Fruit fly (Drosophila melanogaster) whole organism, prepupa: Measurements from ENCODE around the gene Sumo.

Experiments used
- Blimp-1 ChIP-seq: fragments of 200-800 bp; sonication (Bioruptor generic); optimal IDR thresholded peaks from 3 replicates; lab custom pipeline; 2017; ENCODE audit warnings: missing biosample characterization, missing genetic modification characterization, mild to moderate bottlenecking, moderate library complexity, missing genetic modification reagents
- CG10631 ChIP-seq: fragments of 200-800 bp; sonication (Bioruptor generic); optimal IDR thresholded peaks from 2 replicates; lab custom pipeline; 2016; ENCODE audit warnings: missing biosample characterization, missing genetic modification characterization
- CG11294 ChIP-seq: fragments of 200-800 bp; sonication (Bioruptor generic); IDR thresholded peaks from 2 replicates; pipeline ENCODE4 v1.3.6; 2022; ENCODE audit warnings: missing biosample characterization, missing genetic modification characterization
- CG11762 ChIP-seq: fragments of 200-800 bp; sonication (Bioruptor generic); optimal IDR thresholded peaks from 3 replicates; lab custom pipeline; 2016; ENCODE audit warnings: missing biosample characterization, missing genetic modification characterization; ENCODE audit not compliant: insufficient read depth
- CG15336 ChIP-seq: fragments of 200-800 bp; sonication (Bioruptor generic); IDR thresholded peaks from 2 replicates; pipeline ENCODE4 v1.3.6; 2022; ENCODE audit warnings: missing biosample characterization, missing genetic modification characterization
- CG1621 ChIP-seq: fragments of 200-800 bp; sonication (Bioruptor generic); optimal IDR thresholded peaks from 3 replicates; lab custom pipeline; 2018; ENCODE audit warnings: missing biosample characterization, mild to moderate bottlenecking, missing genetic modification characterization
- CG16779 ChIP-seq: fragments of 200-800 bp; sonication (Bioruptor generic); optimal IDR thresholded peaks from 3 replicates; lab custom pipeline; 2017; ENCODE audit warnings: missing biosample characterization, mild to moderate bottlenecking, missing genetic modification characterization
- CG3032 ChIP-seq: fragments of 200-800 bp; optimal IDR thresholded peaks from 2 replicates; lab custom pipeline; 2019; ENCODE audit warnings: missing biosample characterization, mild to moderate bottlenecking, missing genetic modification characterization, moderate library complexity
- CG31627 ChIP-seq: fragments of 200-800 bp; sonication (Bioruptor generic); optimal IDR thresholded peaks from 3 replicates; lab custom pipeline; 2016; ENCODE audit warnings: missing biosample characterization, missing genetic modification characterization
- CG32006 ChIP-seq: fragments of 200-800 bp; sonication (Bioruptor generic); optimal IDR thresholded peaks from 3 replicates; lab custom pipeline; 2017; ENCODE audit warnings: missing biosample characterization, mild to moderate bottlenecking, missing genetic modification characterization
- CG34406 ChIP-seq: fragments of 200-800 bp; sonication (Bioruptor generic); optimal IDR thresholded peaks from 3 replicates; lab custom pipeline; 2016; ENCODE audit warnings: missing biosample characterization, missing genetic modification characterization
- CG3919 ChIP-seq: fragments of 200-800 bp; sonication (Bioruptor generic); optimal IDR thresholded peaks from 3 replicates; lab custom pipeline; 2016; ENCODE audit warnings: missing biosample characterization, missing genetic modification characterization
- CG4318 ChIP-seq: fragments of 200-800 bp; sonication (Bioruptor generic); optimal IDR thresholded peaks from 3 replicates; lab custom pipeline; 2017; ENCODE audit warnings: missing biosample characterization, mild to moderate bottlenecking, missing genetic modification characterization
- CG6163 ChIP-seq: fragments of 200-800 bp; sonication (Bioruptor generic); IDR thresholded peaks from 3 replicates; pipeline ENCODE4 v1.3.6; 2022; ENCODE audit warnings: missing biosample characterization, missing genetic modification characterization
- CG6276 ChIP-seq: fragments of 200-800 bp; sonication (Bioruptor generic); optimal IDR thresholded peaks from 2 replicates; lab custom pipeline; 2017; ENCODE audit warnings: missing biosample characterization, mild to moderate bottlenecking, missing genetic modification characterization
- CG6792 ChIP-seq: fragments of 200-800 bp; sonication (Bioruptor generic); optimal IDR thresholded peaks from 3 replicates; lab custom pipeline; 2016; ENCODE audit warnings: missing biosample characterization, missing genetic modification characterization
- CG6808 ChIP-seq: fragments of 200-800 bp; sonication (Bioruptor generic); optimal IDR thresholded peaks from 3 replicates; lab custom pipeline; 2017; ENCODE audit warnings: missing biosample characterization, missing genetic modification characterization, mild to moderate bottlenecking, moderate library complexity, missing genetic modification reagents
- CG6854 ChIP-seq: fragments of 200-800 bp; sonication (Bioruptor generic); optimal IDR thresholded peaks from 2 replicates; lab custom pipeline; 2017; ENCODE audit warnings: missing biosample characterization, mild to moderate bottlenecking, missing genetic modification characterization
- CG7368 ChIP-seq: fragments of 200-800 bp; sonication (Bioruptor generic); optimal IDR thresholded peaks from 3 replicates; lab custom pipeline; 2016; ENCODE audit warnings: missing biosample characterization, missing genetic modification characterization
- CG8119 ChIP-seq: fragments of 200-800 bp; sonication (Bioruptor generic); IDR thresholded peaks from 3 replicates; pipeline ENCODE4 v1.3.6; 2022; ENCODE audit warnings: missing biosample characterization, missing genetic modification characterization
- CG8319 ChIP-seq: fragments of 200-800 bp; sonication (Bioruptor generic); optimal IDR thresholded peaks from 3 replicates; lab custom pipeline; 2016; ENCODE audit warnings: missing biosample characterization, missing genetic modification characterization
- Eip75B ChIP-seq: fragments of 200-800 bp; sonication (Bioruptor generic); optimal IDR thresholded peaks from 3 replicates; lab custom pipeline; 2016; ENCODE audit warnings: missing biosample characterization, missing genetic modification characterization
- Eip78C ChIP-seq: fragments of 200-800 bp; sonication (Bioruptor generic); peaks from one replicate; lab custom pipeline; 2016; ENCODE audit warnings: missing biosample characterization, missing genetic modification characterization
- Ets21C ChIP-seq: fragments of 200-800 bp; sonication (Bioruptor generic); optimal IDR thresholded peaks from 3 replicates; lab custom pipeline; 2016; ENCODE audit warnings: missing biosample characterization, missing genetic modification characterization
- Ets96B ChIP-seq: fragments of 200-800 bp; optimal IDR thresholded peaks from 2 replicates; lab custom pipeline; 2019; ENCODE audit warnings: missing biosample characterization, mild to moderate bottlenecking, missing genetic modification characterization, moderate library complexity
- Hr4 ChIP-seq: fragments of 200-800 bp; sonication (Bioruptor generic); optimal IDR thresholded peaks from 3 replicates; lab custom pipeline; 2016; ENCODE audit warnings: missing biosample characterization, missing genetic modification characterization
- Lpt ChIP-seq: fragments of 200-800 bp; sonication (Bioruptor generic); optimal IDR thresholded peaks from 3 replicates; lab custom pipeline; 2016; ENCODE audit warnings: missing biosample characterization, missing genetic modification characterization
- OdsH ChIP-seq: fragments of 200-800 bp; sonication (Bioruptor generic); optimal IDR thresholded peaks from 3 replicates; lab custom pipeline; 2016; ENCODE audit warnings: missing biosample characterization, missing genetic modification characterization
- Smox ChIP-seq: fragments of 200-800 bp; sonication (Bioruptor generic); optimal IDR thresholded peaks from 3 replicates; lab custom pipeline; 2016; ENCODE audit warnings: missing biosample characterization, missing genetic modification characterization
- Sox102F ChIP-seq: fragments of 200-800 bp; sonication (Bioruptor generic); optimal IDR thresholded peaks from 2 replicates; lab custom pipeline; 2016; ENCODE audit warnings: missing biosample characterization, mild to moderate bottlenecking, missing genetic modification characterization
- Sox14 ChIP-seq: fragments of 200-800 bp; sonication (Bioruptor generic); optimal IDR thresholded peaks from 3 replicates; lab custom pipeline; 2016; ENCODE audit warnings: missing biosample characterization, missing genetic modification characterization
- Sox15 ChIP-seq: fragments of 200-800 bp; sonication (Bioruptor generic); optimal IDR thresholded peaks from 3 replicates; lab custom pipeline; 2016; ENCODE audit warnings: missing biosample characterization, missing genetic modification characterization
- achi ChIP-seq: fragments of 200-800 bp; sonication (Bioruptor generic); optimal IDR thresholded peaks from 3 replicates; lab custom pipeline; 2016; ENCODE audit warnings: missing biosample characterization, missing genetic modification characterization
- dac ChIP-seq: fragments of 200-800 bp; sonication (Bioruptor generic); optimal IDR thresholded peaks from 2 replicates; lab custom pipeline; 2017; ENCODE audit warnings: missing biosample characterization, mild to moderate bottlenecking, missing genetic modification characterization
- dsx ChIP-seq: fragments of 200-800 bp; optimal IDR thresholded peaks from 3 replicates; lab custom pipeline; 2019; ENCODE audit warnings: missing biosample characterization, mild to moderate bottlenecking, missing genetic modification characterization, moderate library complexity; ENCODE audit not compliant: poor library complexity, severe bottlenecking
- eg ChIP-seq: fragments of 200-800 bp; sonication (Bioruptor generic); IDR thresholded peaks from 3 replicates; pipeline ENCODE4 v1.3.6; 2022; ENCODE audit warnings: missing biosample characterization, missing genetic modification characterization
- esn ChIP-seq: fragments of 200-800 bp; sonication (Bioruptor generic); optimal IDR thresholded peaks from 2 replicates; lab custom pipeline; 2016; ENCODE audit warnings: missing biosample characterization, mild to moderate bottlenecking, missing genetic modification characterization, moderate library complexity
- fkh ChIP-seq: fragments of 200-800 bp; sonication (Bioruptor generic); optimal IDR thresholded peaks from 3 replicates; lab custom pipeline; 2017; ENCODE audit warnings: missing biosample characterization, mild to moderate bottlenecking, missing genetic modification characterization, moderate library complexity
- lz ChIP-seq: fragments of 200-800 bp; sonication (Bioruptor generic); optimal IDR thresholded peaks from 3 replicates; lab custom pipeline; 2016; ENCODE audit warnings: missing biosample characterization, missing genetic modification characterization
- net ChIP-seq: fragments of 200-800 bp; sonication (Bioruptor generic); optimal IDR thresholded peaks from 3 replicates; lab custom pipeline; 2016; ENCODE audit warnings: missing biosample characterization, missing genetic modification characterization
- salr ChIP-seq, 2 experiments: fragments of 200-800 bp; sonication (Bioruptor generic); optimal IDR thresholded peaks; 3 replicates each; lab custom pipeline; 2016 to 2018; ENCODE audit warnings: missing biosample characterization in 2 of 2, missing genetic modification characterization in 2 of 2, mild to moderate bottlenecking in 1 of 2
- spab ChIP-seq: fragments of 200-800 bp; sonication (Bioruptor generic); optimal IDR thresholded peaks from 2 replicates; lab custom pipeline; 2017; ENCODE audit warnings: missing biosample characterization, mild to moderate bottlenecking, missing genetic modification characterization, missing genetic modification reagents
- topi ChIP-seq: fragments of 200-800 bp; sonication (Bioruptor generic); optimal IDR thresholded peaks from 3 replicates; lab custom pipeline; 2016; ENCODE audit warnings: missing biosample characterization, missing genetic modification characterization
- vri ChIP-seq: fragments of 200-800 bp; sonication (Bioruptor generic); optimal IDR thresholded peaks from 3 replicates; lab custom pipeline; 2016; ENCODE audit warnings: missing biosample characterization, mild to moderate bottlenecking, missing genetic modification characterization

The Sumo gene

dm6 chr2L:7013157-7013556 is 45.7 kb upstream of the Sumo start, which contains the start of gene CG43322:
Gene CG43322 (plus strand): TSS chr2L:7013396.
- TF ChIP-seq CG6792 (GFP tag; lab: Kevin White, UChicago) (no peak), CG3919 (GFP tag; lab: Kevin White, UChicago) (no peak), Eip78C (GFP tag; lab: Kevin White, UChicago) (no peak), CG32006 (GFP tag; lab: Kevin White, UChicago) (no peak), CG31627 (GFP tag; lab: Kevin White, UChicago) (no peak), net (GFP tag; lab: Kevin White, UChicago) (no peak), CG6276 (no peak), Blimp-1 (no peak), dsx (no peak), CG10631 (GFP tag; lab: Kevin White, UChicago) (no peak), Sox15 (no peak), Eip75B (GFP tag; lab: Kevin White, UChicago) (no peak), dac (GFP tag; lab: Kevin White, UChicago) (no peak), CG16779 (tag; lab: Kevin White, UChicago) (no peak), lz (no peak), CG6854 (GFP tag; lab: Kevin White, UChicago) (no peak), CG8119 (GFP tag; lab: Robert Waterston, UW) (no peak)

- TF ChIP-seq dsx = no peak
- no peak for TF ChIP-seq topi
- no peak for TF ChIP-seq CG11294
- no peak for TF ChIP-seq achi
- TF ChIP-seq eg (GFP tag; lab: Robert Waterston, UW) = no peak
- no peak for TF ChIP-seq CG15336 (GFP tag; lab: Robert Waterston, UW)
- TF ChIP-seq CG6808 (GFP tag; lab: Kevin White, UChicago) = no peak
- TF ChIP-seq Ets21C (GFP tag; lab: Kevin White, UChicago) = no peak
- TF ChIP-seq Smox (GFP tag; lab: Kevin White, UChicago) = no peak
- TF ChIP-seq Sox15 = no peak
- no peak for TF ChIP-seq Sox14 (GFP tag; lab: Kevin White, UChicago)
- TF ChIP-seq vri (GFP tag; lab: Kevin White, UChicago) = no peak
Observed at dm6 chr2L:7011962-7012361, 44.5 kb upstream of the Sumo start, which contains the start of gene CG43321. Gene CG43321 (plus strand): TSS chr2L:7012262.

dm6 chr2L:7010513-7010912 is 43.1 kb upstream of the Sumo start:
- TF ChIP-seq CG6163 (no peak), CG11762 (GFP tag; lab: Kevin White, UChicago) (no peak), CG6276 (no peak), CG8119 (GFP tag; lab: Robert Waterston, UW) (0 out of 3 replicates have a peak, but pooled peaks have one; percentile 6)

dm6 chr2L:7009807-7010470 is 42.5 kb upstream of the Sumo start, which contains the start of gene uif:
Gene uif (minus strand): TSS chr2L:7010359.
- TF ChIP-seq Sox102F (GFP tag; lab: Kevin White, UChicago) = no peak
- TF ChIP-seq OdsH = no peak
- TF ChIP-seq CG11762 (GFP tag; lab: Kevin White, UChicago) = no peak
- TF ChIP-seq CG1621 (tag; lab: Kevin White, UChicago) = no peak
- no peak for TF ChIP-seq Blimp-1
- no peak for TF ChIP-seq CG34406
- TF ChIP-seq CG3919 (GFP tag; lab: Kevin White, UChicago) = no peak
- TF ChIP-seq esn (GFP tag; lab: Kevin White, UChicago) = no peak
- TF ChIP-seq CG8319 = no peak
- peak; percentile 52 for TF ChIP-seq CG6163
- peak; percentile 24; the same call in 1 of the 3 replicates for TF ChIP-seq CG8119 (GFP tag; lab: Robert Waterston, UW)
- peak; percentile 13 for TF ChIP-seq Sox14 (GFP tag; lab: Kevin White, UChicago)
- no peak for TF ChIP-seq salr (GFP tag; optimal IDR thresholded peaks at IDR 0.05; lab: Kevin White, UChicago)
- TF ChIP-seq Hr4 (GFP tag; lab: Kevin White, UChicago) = no peak
- TF ChIP-seq Ets96B (tag; lab: Kevin White, UChicago) = peak; percentile 7
- TF ChIP-seq fkh = no peak
- TF ChIP-seq CG4318 = no peak
- peak; percentile 9 for TF ChIP-seq CG6808 (GFP tag; lab: Kevin White, UChicago)
- TF ChIP-seq spab (GFP tag; lab: Kevin White, UChicago) = peak; percentile 1
- peak; percentile 46 for TF ChIP-seq dsx
- TF ChIP-seq Lpt (GFP tag; lab: Kevin White, UChicago) = peak; percentile 59
- TF ChIP-seq CG7368 (GFP tag; lab: Kevin White, UChicago) = no peak
- no peak for TF ChIP-seq CG3032 (tag; lab: Kevin White, UChicago)
- peak; percentile 52 for TF ChIP-seq CG6276
- TF ChIP-seq Eip75B (GFP tag; lab: Kevin White, UChicago) = peak; percentile 36
- TF ChIP-seq dac (GFP tag; lab: Kevin White, UChicago) = no peak
- TF ChIP-seq Smox (GFP tag; lab: Kevin White, UChicago) = no peak
- peak; percentile 61 for TF ChIP-seq Eip78C (GFP tag; lab: Kevin White, UChicago)
